Fruit fly (Drosophila melanogaster) whole organism, prepupa: ENCODE data around the gene CG14174.

Experiments
- Blimp-1 ChIP-seq: fragments of 200-800 bp; sonication (Bioruptor generic); optimal IDR thresholded peaks from 3 replicates; lab custom pipeline; 2017; ENCODE audit warnings: missing biosample characterization, missing genetic modification characterization, mild to moderate bottlenecking, moderate library complexity, missing genetic modification reagents
- CG34406 ChIP-seq: fragments of 200-800 bp; sonication (Bioruptor generic); optimal IDR thresholded peaks from 3 replicates; lab custom pipeline; 2016; ENCODE audit warnings: missing biosample characterization, missing genetic modification characterization
- CG8119 ChIP-seq: fragments of 200-800 bp; sonication (Bioruptor generic); IDR thresholded peaks from 3 replicates; pipeline ENCODE4 v1.3.6; 2022; ENCODE audit warnings: missing biosample characterization, missing genetic modification characterization
- CG8632 ChIP-seq: fragments of 200-800 bp; sonication (Bioruptor generic); optimal IDR thresholded peaks from 3 replicates; lab custom pipeline; 2016; ENCODE audit warnings: missing biosample characterization, missing genetic modification characterization
- Hr39 ChIP-seq: fragments of 200-800 bp; sonication (Bioruptor generic); optimal IDR thresholded peaks from 2 replicates; lab custom pipeline; 2016; ENCODE audit warnings: missing biosample characterization, missing genetic modification characterization
- Lpt ChIP-seq: fragments of 200-800 bp; sonication (Bioruptor generic); optimal IDR thresholded peaks from 3 replicates; lab custom pipeline; 2016; ENCODE audit warnings: missing biosample characterization, missing genetic modification characterization
- Smox ChIP-seq: fragments of 200-800 bp; sonication (Bioruptor generic); optimal IDR thresholded peaks from 3 replicates; lab custom pipeline; 2016; ENCODE audit warnings: missing biosample characterization, missing genetic modification characterization
- esn ChIP-seq: fragments of 200-800 bp; sonication (Bioruptor generic); optimal IDR thresholded peaks from 2 replicates; lab custom pipeline; 2016; ENCODE audit warnings: missing biosample characterization, mild to moderate bottlenecking, missing genetic modification characterization, moderate library complexity

DNA sequence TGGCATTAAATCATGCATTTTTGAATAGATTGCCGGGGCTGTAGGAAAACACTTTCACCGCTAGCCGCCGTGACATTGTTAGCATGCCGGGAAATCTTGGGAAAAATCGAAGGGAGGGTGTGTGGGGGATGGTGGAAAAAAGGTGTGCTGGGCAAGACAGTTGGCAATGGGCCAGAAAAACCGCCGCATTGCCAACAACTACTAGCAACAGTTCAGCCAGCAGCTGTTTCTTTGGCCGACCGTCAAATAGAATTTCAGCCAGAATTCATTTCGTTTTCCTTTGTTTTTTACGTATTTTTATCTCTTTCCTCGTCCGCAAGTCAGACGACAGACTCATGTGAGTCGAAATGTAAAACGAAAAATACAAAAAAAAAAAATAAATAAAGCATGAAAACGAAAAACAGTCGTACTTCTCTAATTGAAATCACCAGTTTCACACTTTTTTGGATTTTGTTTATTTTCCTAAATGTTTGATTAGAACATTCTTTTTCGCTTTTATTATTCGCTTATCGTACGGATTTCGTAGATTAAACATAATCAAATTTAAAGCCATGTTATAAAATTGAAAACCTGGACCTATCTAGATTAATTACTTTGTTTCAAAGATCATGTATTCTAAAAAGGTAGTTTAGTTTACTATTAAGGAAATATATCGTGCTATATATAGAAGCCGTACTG lies 28.2 kb upstream of the CG14174 start:
- TF ChIP-seq Smox (GFP tag; lab: Kevin White, UChicago) = no peak
- TF ChIP-seq Lpt (GFP tag; lab: Kevin White, UChicago) = no peak
- peak; percentile 17 for TF ChIP-seq Hr39 (GFP tag; lab: Kevin White, UChicago)
- TF ChIP-seq Blimp-1 (GFP tag; lab: Kevin White, UChicago) = no peak
- TF ChIP-seq CG34406 (GFP tag; lab: Kevin White, UChicago) = no peak
- TF ChIP-seq CG8632 (GFP tag; lab: Kevin White, UChicago) = no peak
- TF ChIP-seq esn (GFP tag; lab: Kevin White, UChicago) = peak; percentile 31
- TF ChIP-seq CG8119 = peak; percentile 54; the same call in 2 of the 3 replicates
